Worm (Caenorhabditis elegans) whole organism, L3 larva: ENCODE data around the gene srab-6.

Experiments used
- aly-2 ChIP-seq: fragments of 150-350 bp; optimal IDR thresholded peaks from 2 replicates; lab custom pipeline; 2014; ENCODE audit warnings: missing biosample characterization, missing genetic modification characterization
- ama-1 ChIP-seq: fragments of 150-350 bp; optimal IDR thresholded peaks from 2 replicates; lab custom pipeline; 2018
- ceh-9 ChIP-seq: sonication (generic microtip); optimal IDR thresholded peaks from 2 replicates; lab custom pipeline; 2018; ENCODE audit warnings: missing biosample characterization, missing genetic modification characterization
- elt-3 ChIP-seq, 3 experiments: fragments of 150-350 bp in 1 of 3; sonication (generic microtip) in 2 of 3; optimal IDR thresholded peaks; 2 replicates in 2 of 3; 4 replicates in 1 of 3; lab custom pipeline; 2014 to 2017; ENCODE audit warnings: missing biosample characterization in 3 of 3, missing genetic modification characterization in 3 of 3
- fkh-10 ChIP-seq: sonication (generic microtip); optimal IDR thresholded peaks from 2 replicates; lab custom pipeline; 2017; ENCODE audit warnings: missing biosample characterization, missing genetic modification reagents, missing genetic modification characterization
- lin-15B ChIP-seq: fragments of 150-350 bp; optimal IDR thresholded peaks from 2 replicates; lab custom pipeline; 2014; ENCODE audit warnings: missing biosample characterization, missing genetic modification characterization
- nfya-1 ChIP-seq: sonication (generic microtip); optimal IDR thresholded peaks from 2 replicates; lab custom pipeline; 2017; ENCODE audit warnings: missing genetic modification characterization, mild to moderate bottlenecking, missing compliant biosample characterization, antibody characterized with exemption, moderate library complexity; ENCODE audit not compliant: insufficient read depth
- nhr-25 ChIP-seq: sonication (generic microtip); optimal IDR thresholded peaks from 2 replicates; lab custom pipeline; 2017; ENCODE audit warnings: missing biosample characterization, missing genetic modification characterization
- nhr-28 ChIP-seq: fragments of 150-350 bp; optimal IDR thresholded peaks from 2 replicates; lab custom pipeline; 2014; ENCODE audit warnings: missing biosample characterization, missing genetic modification characterization
- pha-4 ChIP-seq: fragments of 150-350 bp; optimal IDR thresholded peaks from 2 replicates; lab custom pipeline; 2014; ENCODE audit warnings: missing biosample characterization, missing genetic modification reagents, missing genetic modification characterization
- pqm-1 ChIP-seq: fragments of 150-350 bp; optimal IDR thresholded peaks from 2 replicates; lab custom pipeline; 2017; ENCODE audit warnings: missing biosample characterization, missing genetic modification characterization, inconsistent platforms
- ztf-4 ChIP-seq: fragments of 150-350 bp; optimal IDR thresholded peaks from 2 replicates; lab custom pipeline; 2014; ENCODE audit warnings: missing biosample characterization, missing genetic modification characterization

ce11 chrV:3112198-3112597 is 39.6 kb downstream of the srab-6 start:
- TF ChIP-seq ztf-4 (tag; lab: Kevin White, UChicago) (no peak), nhr-28 (tag; lab: Kevin White, UChicago) (no peak), elt-3 (tag; optimal IDR thresholded peaks at IDR 0.05; lab: Kevin White, UChicago) (no peak), ama-1 (no peak), nfya-1 (no peak), aly-2 (tag; lab: Kevin White, UChicago) (no peak), pqm-1 (no peak), fkh-10 (GFP tag; lab: Kevin White, UChicago) (no peak), nhr-25 (tag; lab: Kevin White, UChicago) (no peak), ceh-9 (tag; lab: Kevin White, UChicago) (no peak), lin-15B (tag; lab: Kevin White, UChicago) (no peak), pha-4 (tag; lab: Kevin White, UChicago) (no peak)
